In genomic region chr2L:1094724-1095123, dm6 we compare ENCODE assay signal across 4 fruit fly cellular contexts.
TF ChIP-seq lines count a peak whose summit lies in the region.

No protein-coding gene starts in this region.

- TF ChIP-seq CTCF in whole organism, embryonic (GFP tag; optimal IDR thresholded peaks at IDR 0.05; lab: Kevin White, UChicago): no peak

TF ChIP-seq in whole organism, embryonic, 481 proteins besides CTCF, POLR2A, EP300 and RAD21 (continues in another document):
- TF ChIP-seq E2f2 (GFP tag; IDR thresholded peaks at IDR 0.05; lab: Robert Waterston, UW) (no peak), grau (tag; optimal IDR thresholded peaks at IDR 0.05; lab: Kevin White, UChicago) (no peak), CG16815 (GFP tag; optimal IDR thresholded peaks at IDR 0.05; lab: Kevin White, UChicago) (no peak), Spps (tag; optimal IDR thresholded peaks at IDR 0.05; lab: Kevin White, UChicago) (no peak), CG17186 (GFP tag; optimal IDR thresholded peaks at IDR 0.05; lab: Kevin White, UChicago) (no peak), CG4360 (GFP tag; IDR thresholded peaks at IDR 0.05; lab: Robert Waterston, UW) (no peak), Doc2 (GFP tag; IDR thresholded peaks at IDR 0.05; lab: Robert Waterston, UW) (no peak), HLH3B (GFP tag; IDR thresholded peaks at IDR 0.05; lab: Robert Waterston, UW) (0 out of 2 replicates have a peak, but pooled peaks have one; percentile 19), Ets97D (GFP tag; optimal IDR thresholded peaks at IDR 0.05; lab: Kevin White, UChicago) (no peak), twi (tag; optimal IDR thresholded peaks at IDR 0.05; lab: Kevin White, UChicago) (no peak), CG17829 (tag; optimal IDR thresholded peaks at IDR 0.05; lab: Kevin White, UChicago) (no peak), CG14965 (GFP tag; optimal IDR thresholded peaks at IDR 0.05; lab: Kevin White, UChicago; ENCODE audit: borderline replicate concordance) (no peak), C15 (GFP tag; IDR thresholded peaks at IDR 0.05; lab: Robert Waterston, UW) (no peak), crc (GFP tag; optimal IDR thresholded peaks at IDR 0.05; lab: Kevin White, UChicago) (no peak), Atf6 (GFP tag; IDR thresholded peaks at IDR 0.05; lab: Robert Waterston, UW) (peak; percentile 55; the same call in 1 of the 2 replicates), dmrt11E (tag; optimal IDR thresholded peaks at IDR 0.05; lab: Kevin White, UChicago) (no peak), CG12104 (GFP tag; optimal IDR thresholded peaks at IDR 0.05; lab: Kevin White, UChicago) (no peak), CG11695 (GFP tag; IDR thresholded peaks at IDR 0.05; lab: Robert Waterston, UW) (no peak), CG11696 (GFP tag; IDR thresholded peaks at IDR 0.05; lab: Robert Waterston, UW) (no peak), pho (GFP tag; optimal IDR thresholded peaks at IDR 0.05; lab: Kevin White, UChicago) (no peak), Opbp (GFP tag; IDR thresholded peaks at IDR 0.05; lab: Robert Waterston, UW; ENCODE audit: partially characterized antibody) (no peak), Hsf (GFP tag; optimal IDR thresholded peaks at IDR 0.05; lab: Kevin White, UChicago) (no peak), Ravus (GFP tag; IDR thresholded peaks at IDR 0.05; lab: Robert Waterston, UW) (no peak)

TF ChIP-seq in whole organism, prepupa, 60 proteins besides CTCF, POLR2A, EP300 and RAD21:
- TF ChIP-seq Gug (GFP tag; IDR thresholded peaks at IDR 0.05; lab: Robert Waterston, UW) (no peak), svp (GFP tag; lab: Kevin White, UChicago) (peak; percentile 69), CG31627 (GFP tag; optimal IDR thresholded peaks at IDR 0.05; lab: Kevin White, UChicago) (no peak), Eip78C (GFP tag; lab: Kevin White, UChicago) (peak; percentile 6), CG6854 (GFP tag; optimal IDR thresholded peaks at IDR 0.05; lab: Kevin White, UChicago) (no peak), CG8119 (GFP tag; IDR thresholded peaks at IDR 0.05; lab: Robert Waterston, UW) (no peak), cyc (GFP tag; optimal IDR thresholded peaks at IDR 0.05; lab: Kevin White, UChicago) (no peak), CG11294 (GFP tag; IDR thresholded peaks at IDR 0.05; lab: Robert Waterston, UW) (no peak), CG6808 (GFP tag; optimal IDR thresholded peaks at IDR 0.05; lab: Kevin White, UChicago) (no peak), ss (GFP tag; optimal IDR thresholded peaks at IDR 0.05; lab: Kevin White, UChicago) (peak in 1 of 2 experiments; percentile 26), fkh (GFP tag; optimal IDR thresholded peaks at IDR 0.05; lab: Kevin White, UChicago) (peak; percentile 88), Ets96B (tag; optimal IDR thresholded peaks at IDR 0.05; lab: Kevin White, UChicago) (no peak), CG8632 (GFP tag; optimal IDR thresholded peaks at IDR 0.05; lab: Kevin White, UChicago) (no peak), lz (GFP tag; optimal IDR thresholded peaks at IDR 0.05; lab: Kevin White, UChicago) (no peak), CG8319 (GFP tag; optimal IDR thresholded peaks at IDR 0.05; lab: Kevin White, UChicago) (no peak), CG9139 (GFP tag; optimal IDR thresholded peaks at IDR 0.05; lab: Kevin White, UChicago) (no peak), CG11762 (GFP tag; optimal IDR thresholded peaks at IDR 0.05; lab: Kevin White, UChicago; ENCODE audit: insufficient read depth) (no peak), CG4318 (GFP tag; optimal IDR thresholded peaks at IDR 0.05; lab: Kevin White, UChicago) (no peak), Hr39 (GFP tag; optimal IDR thresholded peaks at IDR 0.05; lab: Kevin White, UChicago) (no peak)

TF ChIP-seq in whole organism, pupa, 21 proteins besides CTCF, POLR2A, EP300 and RAD21:
- no peak for TF ChIP-seq Ets98B (GFP tag; IDR thresholded peaks at IDR 0.05; lab: Robert Waterston, UW)
- TF ChIP-seq CG8301 (tag; optimal IDR thresholded peaks at IDR 0.05; lab: Kevin White, UChicago): no peak
- TF ChIP-seq CG15710 (tag; optimal IDR thresholded peaks at IDR 0.05; lab: Kevin White, UChicago): no peak
- TF ChIP-seq CG10348 (GFP tag; IDR thresholded peaks at IDR 0.05; lab: Robert Waterston, UW): no peak
- TF ChIP-seq CG12605 (GFP tag; IDR thresholded peaks at IDR 0.05; lab: Robert Waterston, UW): no peak
- TF ChIP-seq Snoo (tag; optimal IDR thresholded peaks at IDR 0.05; lab: Kevin White, UChicago): no peak
- no peak for TF ChIP-seq Pif1A (GFP tag; optimal IDR thresholded peaks at IDR 0.05; lab: Kevin White, UChicago)
- TF ChIP-seq CG4496 (GFP tag; IDR thresholded peaks at IDR 0.05; lab: Robert Waterston, UW): no peak
- TF ChIP-seq rn (GFP tag; IDR thresholded peaks at IDR 0.05; lab: Robert Waterston, UW): no peak
- no peak for TF ChIP-seq CG14655 (GFP tag; optimal IDR thresholded peaks at IDR 0.05; lab: Kevin White, UChicago)
- TF ChIP-seq gl (tag; optimal IDR thresholded peaks at IDR 0.05; lab: Kevin White, UChicago): peak; percentile 0
- no peak for TF ChIP-seq CG9948 (tag; optimal IDR thresholded peaks at IDR 0.05; lab: Kevin White, UChicago)
- TF ChIP-seq CG8159 (tag; optimal IDR thresholded peaks at IDR 0.05; lab: Kevin White, UChicago): no peak
- TF ChIP-seq CG13204 (GFP tag; optimal IDR thresholded peaks at IDR 0.05; lab: Kevin White, UChicago): no peak
- TF ChIP-seq CG17806 (tag; optimal IDR thresholded peaks at IDR 0.05; lab: Kevin White, UChicago): no peak
- TF ChIP-seq fd96Ca (GFP tag; IDR thresholded peaks at IDR 0.05; lab: Robert Waterston, UW): 0 out of 3 replicates have a peak, but pooled peaks have one; percentile 38
- TF ChIP-seq Pif1B (GFP tag; optimal IDR thresholded peaks at IDR 0.05; lab: Kevin White, UChicago): no peak
- no peak for TF ChIP-seq D1 (tag; optimal IDR thresholded peaks at IDR 0.05; lab: Kevin White, UChicago)
- TF ChIP-seq CG34367 (tag; optimal IDR thresholded peaks at IDR 0.05; lab: Kevin White, UChicago): no peak
- peak; percentile 42 for TF ChIP-seq EcR (GFP tag; optimal IDR thresholded peaks at IDR 0.05; lab: Kevin White, UChicago)
- 0 out of 2 replicates have a peak, but pooled peaks have one; percentile 37 for TF ChIP-seq CG32121 (GFP tag; IDR thresholded peaks at IDR 0.05; lab: Robert Waterston, UW)

TF ChIP-seq in whole organism, wandering third instar larva, 38 proteins besides CTCF, POLR2A, EP300 and RAD21:
- TF ChIP-seq foxo (GFP tag; optimal IDR thresholded peaks at IDR 0.05; lab: Kevin White, UChicago) (no peak), Sp1 (GFP tag; optimal IDR thresholded peaks at IDR 0.05; lab: Kevin White, UChicago) (no peak), h (GFP tag; optimal IDR thresholded peaks at IDR 0.05; lab: Kevin White, UChicago) (peak; percentile 36), jim (GFP tag; optimal IDR thresholded peaks at IDR 0.05; lab: Kevin White, UChicago) (no peak), Vsx2 (GFP tag; optimal IDR thresholded peaks at IDR 0.05; lab: Kevin White, UChicago; ENCODE audit: partially characterized antibody) (no peak), usp (GFP tag; optimal IDR thresholded peaks at IDR 0.05; lab: Kevin White, UChicago) (no peak), Hnf4 (GFP tag; optimal IDR thresholded peaks at IDR 0.05; lab: Kevin White, UChicago) (no peak), Mio (GFP tag; optimal IDR thresholded peaks at IDR 0.05; lab: Kevin White, UChicago) (no peak), ey (GFP tag; optimal IDR thresholded peaks at IDR 0.05; lab: Kevin White, UChicago) (no peak), pan (optimal IDR thresholded peaks at IDR 0.05; lab: Kevin White, UChicago) (no peak), lola (GFP tag; optimal IDR thresholded peaks at IDR 0.05; lab: Kevin White, UChicago) (no peak), Rel (GFP tag; optimal IDR thresholded peaks at IDR 0.05; lab: Kevin White, UChicago) (no peak), Rel (tag; optimal IDR thresholded peaks at IDR 0.05; lab: Kevin White, UChicago) (peak; percentile 51), Hr83 (GFP tag; optimal IDR thresholded peaks at IDR 0.05; lab: Kevin White, UChicago; ENCODE audit: poor library complexity, severe bottlenecking) (no peak), tai (GFP tag; optimal IDR thresholded peaks at IDR 0.05; lab: Kevin White, UChicago) (no peak), N (GFP tag; optimal IDR thresholded peaks at IDR 0.05; lab: Kevin White, UChicago) (no peak), Dfd (GFP tag; optimal IDR thresholded peaks at IDR 0.05; lab: Kevin White, UChicago) (peak; percentile 78), Hr78 (GFP tag; optimal IDR thresholded peaks at IDR 0.05; lab: Kevin White, UChicago) (no peak)

Comparison
In these comparisons a context has a peak if more than half of its experiments do, and no peak if none do; other contexts are left out.
1. Of the 7 proteins assayed by ChIP-seq in both whole organism, embryonic and whole organism, prepupa: peak only in whole organism, embryonic: Blimp-1, CG6854 and Sox102F; only in whole organism, prepupa: none; in both: none; in neither: 4.